Worm (Caenorhabditis elegans) whole organism, young adult: ENCODE measurements around the gene ceh-83.

Experiments
- T07F8.4 ChIP-seq: sonication (generic microtip); optimal IDR thresholded peaks from 2 replicates; lab custom pipeline; 2016; ENCODE audit warnings: mild to moderate bottlenecking, missing genetic modification characterization, moderate library complexity, missing compliant biosample characterization
- lin-35 ChIP-seq, 3 experiments: fragments of 150-350 bp in 2 of 3; sonication (generic microtip) in 1 of 3; optimal IDR thresholded peaks; 2 replicates each; lab custom pipeline; 2014 to 2018; ENCODE audit warnings: missing biosample characterization in 3 of 3, missing genetic modification characterization in 3 of 3, missing genetic modification reagents in 3 of 3
- nhr-90 ChIP-seq: sonication (generic microtip); optimal IDR thresholded peaks from 2 replicates; lab custom pipeline; 2016; ENCODE audit warnings: missing genotype, mild to moderate bottlenecking, missing genetic modification characterization, missing compliant biosample characterization
- sea-2 ChIP-seq: fragments of 200-800 bp; sonication (Bioruptor generic); IDR thresholded peaks from 2 replicates; pipeline ENCODE4 v1.3.6; 2022; ENCODE audit warnings: missing genetic modification characterization, missing compliant biosample characterization
- unc-62 ChIP-seq: fragments of 150-350 bp; optimal IDR thresholded peaks from 2 replicates; lab custom pipeline; 2014; ENCODE audit warnings: missing biosample characterization, missing genetic modification reagents, missing genetic modification characterization

- TF ChIP-seq nhr-90 (tag; lab: Kevin White, UChicago): no peak
- no peak for TF ChIP-seq T07F8.4 (tag; lab: Kevin White, UChicago)
- TF ChIP-seq sea-2 (GFP tag; lab: Robert Waterston, UW): no peak
- no peak for TF ChIP-seq lin-35 (GFP tag; optimal IDR thresholded peaks at IDR 0.05; lab: Kevin White, UChicago)
- no peak for TF ChIP-seq unc-62 (GFP tag; lab: Kevin White, UChicago)
These were observed 2.5 kb upstream of the ceh-83 start, which contains the start of the genes irld-9 and irld-33 for ce11 chrII:1738844-1739243.
